Fruit fly (Drosophila melanogaster) whole organism, embryonic: Measurements from ENCODE around the gene CG33514.

Experiments
- Abd-B ChIP-seq: fragments of 200-800 bp; sonication (Bioruptor generic); optimal IDR thresholded peaks from 2 replicates; lab custom pipeline; 2018; ENCODE audit warnings: missing biosample characterization, mild to moderate bottlenecking, missing genetic modification characterization, moderate library complexity
- Asciz ChIP-seq: fragments of 200-800 bp; sonication (Bioruptor generic); optimal IDR thresholded peaks from 2 replicates; lab custom pipeline; 2017; ENCODE audit warnings: missing biosample characterization, mild to moderate bottlenecking, missing genetic modification characterization, missing genetic modification reagents
- Atf-2 ChIP-seq: fragments of 200-800 bp; sonication (Bioruptor generic); optimal IDR thresholded peaks from 2 replicates; lab custom pipeline; 2016; ENCODE audit warnings: missing biosample characterization, missing genetic modification characterization
- Bgb ChIP-seq: fragments of 200-800 bp; sonication (Bioruptor generic); IDR thresholded peaks from 2 replicates; pipeline ENCODE4 v1.3.6; 2022; ENCODE audit warnings: missing biosample characterization, missing genetic modification characterization; ENCODE audit not compliant: partially characterized antibody
- C15 ChIP-seq: fragments of 200-800 bp; sonication (Bioruptor generic); IDR thresholded peaks from 3 replicates; pipeline ENCODE4 v1.3.6; 2022; ENCODE audit warnings: missing biosample characterization, missing genetic modification characterization
- CG10959 ChIP-seq: fragments of 200-800 bp; sonication (Bioruptor generic); IDR thresholded peaks from 2 replicates; pipeline ENCODE4 v1.3.6; 2022; ENCODE audit warnings: missing biosample characterization, missing genetic modification characterization
- CG11093 ChIP-seq: fragments of 200-800 bp; sonication (Bioruptor generic); IDR thresholded peaks from 3 replicates; pipeline ENCODE4 v1.3.6; 2022; ENCODE audit warnings: missing biosample characterization, missing genetic modification characterization
- CG11456 ChIP-seq: fragments of 200-800 bp; sonication (Bioruptor generic); IDR thresholded peaks from 3 replicates; pipeline ENCODE4 v1.3.6; 2022; ENCODE audit warnings: missing biosample characterization, missing genetic modification characterization
- CG1233 ChIP-seq: fragments of 200-800 bp; sonication (Bioruptor generic); optimal IDR thresholded peaks from 4 replicates; lab custom pipeline; 2018; ENCODE audit warnings: missing biosample characterization, mild to moderate bottlenecking, missing genetic modification characterization
- CG13894 ChIP-seq: fragments of 200-800 bp; sonication (Bioruptor generic); optimal IDR thresholded peaks from 3 replicates; lab custom pipeline; 2018; ENCODE audit warnings: missing biosample characterization, mild to moderate bottlenecking, missing genetic modification characterization, moderate library complexity
- CG15269 ChIP-seq: fragments of 200-800 bp; sonication (Bioruptor generic); optimal IDR thresholded peaks from 2 replicates; lab custom pipeline; 2018; ENCODE audit warnings: missing biosample characterization, mild to moderate bottlenecking, missing genetic modification characterization, moderate library complexity
- CG17802 ChIP-seq: fragments of 200-800 bp; sonication (Bioruptor generic); optimal IDR thresholded peaks from 2 replicates; lab custom pipeline; 2018; ENCODE audit warnings: missing biosample characterization, mild to moderate bottlenecking, missing genetic modification characterization, moderate library complexity
- CG18262 ChIP-seq: fragments of 200-800 bp; optimal IDR thresholded peaks from 3 replicates; lab custom pipeline; 2019; ENCODE audit warnings: missing biosample characterization, mild to moderate bottlenecking, missing genetic modification characterization, moderate library complexity
- CG18764 ChIP-seq: fragments of 200-800 bp; sonication (Bioruptor generic); optimal IDR thresholded peaks from 3 replicates; lab custom pipeline; 2016; ENCODE audit warnings: missing biosample characterization, missing genetic modification characterization
- CG2116 ChIP-seq: fragments of 200-800 bp; sonication (Bioruptor generic); optimal IDR thresholded peaks from 3 replicates; lab custom pipeline; 2018; ENCODE audit warnings: missing biosample characterization, mild to moderate bottlenecking, missing genetic modification characterization
- CG2678 ChIP-seq: fragments of 200-800 bp; sonication (Bioruptor generic); optimal IDR thresholded peaks from 3 replicates; lab custom pipeline; 2019; ENCODE audit warnings: missing biosample characterization, mild to moderate bottlenecking, missing genetic modification characterization, moderate library complexity
- CG31441 ChIP-seq: fragments of 200-800 bp; sonication (Bioruptor generic); IDR thresholded peaks from 2 replicates; pipeline ENCODE4 v1.3.6; 2022; ENCODE audit warnings: missing biosample characterization, missing genetic modification characterization
- CG3726 ChIP-seq: fragments of 200-800 bp; sonication (Bioruptor generic); IDR thresholded peaks from 3 replicates; pipeline ENCODE4, ENCODE4 v1.3.6; 2022; ENCODE audit warnings: missing biosample characterization, missing genetic modification characterization
- CG3847 ChIP-seq: fragments of 200-800 bp; sonication (Bioruptor generic); IDR thresholded peaks from 2 replicates; pipeline ENCODE4 v1.3.6; 2022; ENCODE audit warnings: missing biosample characterization, missing genetic modification characterization
- CG43689 ChIP-seq: fragments of 200-800 bp; sonication (Bioruptor generic); IDR thresholded peaks from 2 replicates; pipeline ENCODE4 v1.3.6; 2022; ENCODE audit warnings: missing biosample characterization, missing genetic modification characterization
- CG4617 ChIP-seq: fragments of 200-800 bp; sonication (Bioruptor generic); optimal IDR thresholded peaks from 3 replicates; lab custom pipeline; 2016; ENCODE audit warnings: missing biosample characterization, missing genetic modification characterization, borderline replicate concordance
- CG6683 ChIP-seq: fragments of 200-800 bp; sonication (Bioruptor generic); optimal IDR thresholded peaks from 2 replicates; lab custom pipeline; 2017; ENCODE audit warnings: missing biosample characterization, mild to moderate bottlenecking, missing genetic modification characterization, missing genetic modification reagents
- CG7271 ChIP-seq: fragments of 200-800 bp; sonication (Bioruptor generic); optimal IDR thresholded peaks from 2 replicates; lab custom pipeline; 2018; ENCODE audit warnings: missing biosample characterization, mild to moderate bottlenecking, missing genetic modification characterization, moderate library complexity
- CG7556 ChIP-seq: fragments of 200-800 bp; sonication (Bioruptor generic); optimal IDR thresholded peaks from 2 replicates; lab custom pipeline; 2017; ENCODE audit warnings: missing biosample characterization, mild to moderate bottlenecking, missing genetic modification characterization
- CG8765 ChIP-seq: fragments of 200-800 bp; sonication (Bioruptor generic); IDR thresholded peaks from 2 replicates; pipeline ENCODE4 v1.3.6; 2022; ENCODE audit warnings: missing biosample characterization, missing genetic modification characterization
- CG8944 ChIP-seq: fragments of 200-800 bp; sonication (Bioruptor generic); optimal IDR thresholded peaks from 3 replicates; lab custom pipeline; 2016; ENCODE audit warnings: missing biosample characterization, missing genetic modification characterization
- CG9437 ChIP-seq: fragments of 200-800 bp; sonication (Bioruptor generic); optimal IDR thresholded peaks from 2 replicates; lab custom pipeline; 2018; ENCODE audit warnings: missing biosample characterization, mild to moderate bottlenecking, missing genetic modification characterization
- Deaf1 ChIP-seq: fragments of 200-800 bp; optimal IDR thresholded peaks from 3 replicates; lab custom pipeline; 2019; ENCODE audit warnings: missing biosample characterization, mild to moderate bottlenecking, missing genetic modification characterization, moderate library complexity
- Dip2 ChIP-seq: fragments of 200-800 bp; sonication (Bioruptor generic); IDR thresholded peaks from 2 replicates; pipeline ENCODE4 v1.3.6; 2022; ENCODE audit warnings: missing biosample characterization, missing genetic modification characterization
- Drgx ChIP-seq: fragments of 200-800 bp; sonication (Bioruptor generic); IDR thresholded peaks from 2 replicates; pipeline ENCODE4 v1.3.6; 2022; ENCODE audit warnings: missing biosample characterization, missing genetic modification characterization
- HLH54F ChIP-seq: fragments of 200-800 bp; sonication (Bioruptor generic); optimal IDR thresholded peaks from 3 replicates; lab custom pipeline; 2016; ENCODE audit warnings: missing biosample characterization, missing genetic modification characterization
- HmgD ChIP-seq: fragments of 200-800 bp; sonication (Bioruptor generic); optimal IDR thresholded peaks from 3 replicates; lab custom pipeline; 2016; ENCODE audit warnings: missing biosample characterization, missing genetic modification characterization
- HmgZ ChIP-seq: fragments of 200-800 bp; sonication (Bioruptor generic); optimal IDR thresholded peaks from 2 replicates; lab custom pipeline; 2018; ENCODE audit warnings: missing biosample characterization, mild to moderate bottlenecking, missing genetic modification characterization
- NC2α ChIP-seq: fragments of 200-800 bp; sonication (Bioruptor generic); optimal IDR thresholded peaks from 2 replicates; lab custom pipeline; 2016; ENCODE audit warnings: missing biosample characterization, missing genetic modification characterization
- Oli ChIP-seq: fragments of 200-800 bp; sonication (Bioruptor generic); optimal IDR thresholded peaks from 2 replicates; lab custom pipeline; 2018; ENCODE audit warnings: missing biosample characterization, mild to moderate bottlenecking, missing genetic modification characterization, moderate library complexity
- Pdp1 ChIP-seq, 2 experiments: fragments of 200-800 bp; sonication (Bioruptor generic); optimal IDR thresholded peaks; 3 replicates each; lab custom pipeline; 2016; ENCODE audit warnings: missing biosample characterization in 2 of 2, missing genetic modification characterization in 2 of 2, mild to moderate bottlenecking in 1 of 2, moderate library complexity in 1 of 2
- Poxn ChIP-seq: fragments of 200-800 bp; sonication (Bioruptor generic); IDR thresholded peaks from 2 replicates; pipeline ENCODE4 v1.3.6; 2022; ENCODE audit warnings: missing biosample characterization, missing genetic modification characterization
- Xrp1 ChIP-seq: fragments of 200-800 bp; sonication (Bioruptor generic); IDR thresholded peaks from 2 replicates; pipeline ENCODE4 v1.3.6; 2022; ENCODE audit warnings: missing biosample characterization, missing genetic modification characterization
- al ChIP-seq: fragments of 200-800 bp; sonication (Bioruptor generic); IDR thresholded peaks from 2 replicates; pipeline ENCODE4 v1.3.6; 2022; ENCODE audit warnings: missing biosample characterization, missing genetic modification characterization
- aop ChIP-seq: fragments of 200-800 bp; sonication (Bioruptor generic); IDR thresholded peaks from 2 replicates; pipeline ENCODE4 v1.3.6; 2022; ENCODE audit warnings: missing biosample characterization, missing genetic modification characterization
- chm ChIP-seq: fragments of 200-800 bp; sonication (Bioruptor generic); IDR thresholded peaks from 2 replicates; pipeline ENCODE4 v1.3.6; 2022; ENCODE audit warnings: missing biosample characterization, missing genetic modification characterization
- crol ChIP-seq: fragments of 200-800 bp; sonication (Bioruptor generic); IDR thresholded peaks from 2 replicates; pipeline ENCODE4 v1.3.6; 2022; ENCODE audit warnings: missing biosample characterization, missing genetic modification characterization
- crp ChIP-seq, 2 experiments: fragments of 200-800 bp; sonication (Bioruptor generic); optimal IDR thresholded peaks; 2 replicates in 1 of 2; 3 replicates in 1 of 2; lab custom pipeline; 2017; ENCODE audit warnings: missing biosample characterization in 2 of 2, missing genetic modification characterization in 2 of 2, mild to moderate bottlenecking in 1 of 2, moderate library complexity in 1 of 2
- dmrt99B ChIP-seq: fragments of 200-800 bp; sonication (Bioruptor generic); optimal IDR thresholded peaks from 2 replicates; lab custom pipeline; 2018; ENCODE audit warnings: missing biosample characterization, mild to moderate bottlenecking, missing genetic modification characterization, moderate library complexity
- dysf ChIP-seq: fragments of 200-800 bp; sonication (Bioruptor generic); IDR thresholded peaks from 3 replicates; pipeline ENCODE4 v1.3.6; 2022; ENCODE audit warnings: missing biosample characterization, missing genetic modification characterization
- fd96Cb ChIP-seq: fragments of 200-800 bp; sonication (Bioruptor generic); optimal IDR thresholded peaks from 2 replicates; lab custom pipeline; 2018; ENCODE audit warnings: missing biosample characterization, mild to moderate bottlenecking, missing genetic modification characterization, moderate library complexity
- lov ChIP-seq, 2 experiments: fragments of 200-800 bp in 1 of 2; fragments of >200 bp in 1 of 2; sonication (Bioruptor generic) in 1 of 2; IDR thresholded peaks in 1 of 2; optimal IDR thresholded peaks in 1 of 2; 2 replicates in 1 of 2; 3 replicates in 1 of 2; pipeline versions ENCODE4 v1.3.6 to Lab custom; 2017 to 2022; ENCODE audit warnings: missing biosample characterization in 1 of 2, missing genetic modification characterization in 1 of 2
- slou ChIP-seq: fragments of 200-800 bp; sonication (Bioruptor generic); optimal IDR thresholded peaks from 3 replicates; lab custom pipeline; 2016; ENCODE audit warnings: missing biosample characterization, missing genetic modification characterization
- ttk ChIP-seq: fragments of 200-800 bp; sonication (Bioruptor generic); IDR thresholded peaks from 2 replicates; pipeline ENCODE4 v2.1.2; 2022; ENCODE audit warnings: missing biosample characterization, missing genetic modification characterization
- tx ChIP-seq: fragments of 200-800 bp; sonication (Bioruptor generic); optimal IDR thresholded peaks from 2 replicates; lab custom pipeline; 2016; ENCODE audit warnings: missing biosample characterization, missing genetic modification characterization
- vvl ChIP-seq: fragments of 200-800 bp; sonication (Bioruptor generic); IDR thresholded peaks from 2 replicates; pipeline ENCODE4 v1.3.6; 2022; ENCODE audit warnings: missing biosample characterization, missing genetic modification characterization

CG33514 gene

dm6 chr3L:4378895-4379294, 13.7 kb downstream of the CG33514 start (continued):
- peak; percentile 31 for TF ChIP-seq CG9437 (GFP tag; lab: Kevin White, UChicago)
- TF ChIP-seq crp (GFP tag; optimal IDR thresholded peaks at IDR 0.05; lab: Kevin White, UChicago): no peak
- TF ChIP-seq Asciz (GFP tag; lab: Kevin White, UChicago): peak; percentile 33
- no peak for TF ChIP-seq HmgD
- peak; percentile 34 for TF ChIP-seq Deaf1 (tag; lab: Kevin White, UChicago)
- TF ChIP-seq CG11093 (GFP tag; lab: Robert Waterston, UW): 0 out of 3 replicates have a peak, but pooled peaks have one; percentile 35
- TF ChIP-seq Pdp1 (GFP tag; optimal IDR thresholded peaks at IDR 0.05; lab: Kevin White, UChicago): peak in 1 of 2 experiments; percentile 21
- TF ChIP-seq Drgx (GFP tag; lab: Robert Waterston, UW): no peak
- peak; percentile 48 for TF ChIP-seq HLH54F (GFP tag; lab: Kevin White, UChicago)
- TF ChIP-seq CG3847: peak; percentile 55
- TF ChIP-seq CG7271 (tag; lab: Kevin White, UChicago): no peak
- no peak for TF ChIP-seq chm (GFP tag; lab: Robert Waterston, UW)
- no peak for TF ChIP-seq CG1233
- peak; percentile 69 for TF ChIP-seq Oli (tag; lab: Kevin White, UChicago)
- TF ChIP-seq al (GFP tag; lab: Robert Waterston, UW): no peak
- peak; percentile 47 for TF ChIP-seq HmgZ (tag; lab: Kevin White, UChicago)
- TF ChIP-seq Bgb (GFP tag; lab: Robert Waterston, UW): no peak
- TF ChIP-seq crol (GFP tag; lab: Robert Waterston, UW): no peak
- TF ChIP-seq CG2116 (GFP tag; lab: Kevin White, UChicago): peak; percentile 7
- peak; percentile 79 for TF ChIP-seq vvl (GFP tag; lab: Robert Waterston, UW)
- TF ChIP-seq dmrt99B (tag; lab: Kevin White, UChicago): peak; percentile 63
- TF ChIP-seq CG18262: peak; percentile 61
- no peak for TF ChIP-seq CG43689
- 0 out of 3 replicates have a peak, but pooled peaks have one; percentile 62 for TF ChIP-seq CG11456 (GFP tag; lab: Robert Waterston, UW)
- TF ChIP-seq Abd-B: peak; percentile 17
- TF ChIP-seq NC2α (GFP tag; lab: Kevin White, UChicago): no peak
- no peak for TF ChIP-seq Atf-2 (GFP tag; lab: Kevin White, UChicago)
- no peak for TF ChIP-seq lov (optimal IDR thresholded peaks at IDR 0.05; lab: Kevin White, UChicago)
- TF ChIP-seq lov (GFP tag; IDR thresholded peaks at IDR 0.05; lab: Robert Waterston, UW): no peak
- no peak for TF ChIP-seq CG4617
- peak; percentile 78 for TF ChIP-seq dysf (GFP tag; lab: Robert Waterston, UW)
- no peak for TF ChIP-seq CG3726
- no peak for TF ChIP-seq CG8765 (GFP tag; lab: Robert Waterston, UW)
- peak; percentile 64 for TF ChIP-seq CG13894 (tag; lab: Kevin White, UChicago)
- TF ChIP-seq CG18764 (GFP tag; lab: Kevin White, UChicago): no peak
- no peak for TF ChIP-seq Dip2 (GFP tag; lab: Robert Waterston, UW)
- TF ChIP-seq Xrp1 (GFP tag; lab: Robert Waterston, UW): peak; percentile 65
- TF ChIP-seq tx (GFP tag; lab: Kevin White, UChicago): peak; percentile 11
- TF ChIP-seq CG10959 (GFP tag; lab: Robert Waterston, UW): 0 out of 2 replicates have a peak, but pooled peaks have one; percentile 34
- no peak for TF ChIP-seq Poxn
- TF ChIP-seq CG6683 (GFP tag; lab: Kevin White, UChicago): peak; percentile 30
- TF ChIP-seq slou (GFP tag; lab: Kevin White, UChicago): peak; percentile 39
- TF ChIP-seq CG15269: peak; percentile 78
- TF ChIP-seq CG2678: peak; percentile 83
- no peak for TF ChIP-seq CG17802 (tag; lab: Kevin White, UChicago)
- peak; percentile 20 for TF ChIP-seq CG8944 (GFP tag; lab: Kevin White, UChicago)
- peak; percentile 52; the same call in 1 of the 2 replicates for TF ChIP-seq ttk (GFP tag; lab: Robert Waterston, UW)
- peak; percentile 35 for TF ChIP-seq fd96Cb (tag; lab: Kevin White, UChicago)
- no peak for TF ChIP-seq aop
- peak; percentile 57 for TF ChIP-seq CG31441 (GFP tag; lab: Robert Waterston, UW)
- TF ChIP-seq C15 (GFP tag; lab: Robert Waterston, UW): no peak
- peak; percentile 53 for TF ChIP-seq CG7556
